Worm (Caenorhabditis elegans) whole organism, young adult: ENCODE results near the gene R10D12.7.

Source experiments
- B0019.2 ChIP-seq: fragments of 200-800 bp; sonication (Bioruptor generic); conservative IDR thresholded peaks from 2 replicates; pipeline ENCODE4 v1.3.6; 2022; ENCODE audit warnings: missing genetic modification reagents, missing genetic modification characterization, missing compliant biosample characterization
- C17E4.6 ChIP-seq: fragments of 200-800 bp; sonication (Bioruptor generic); IDR thresholded peaks from 2 replicates; pipeline ENCODE4 v1.3.6; 2022; ENCODE audit warnings: missing genetic modification reagents, missing genetic modification characterization, missing compliant biosample characterization
- F23B12.7 ChIP-seq: sonication (generic microtip); optimal IDR thresholded peaks from 2 replicates; lab custom pipeline; 2017; ENCODE audit warnings: missing genetic modification characterization, mild to moderate bottlenecking, missing compliant biosample characterization, antibody characterized with exemption, moderate library complexity; ENCODE audit not compliant: insufficient read depth
- F52B5.7 ChIP-seq: sonication (generic microtip); optimal IDR thresholded peaks from 2 replicates; lab custom pipeline; 2016; ENCODE audit warnings: mild to moderate bottlenecking, missing genetic modification characterization, missing compliant biosample characterization
- K11D2.4 ChIP-seq: fragments of 200-800 bp; sonication (Bioruptor generic); IDR thresholded peaks from 2 replicates; pipeline ENCODE4 v1.3.6; 2022; ENCODE audit warnings: missing genetic modification reagents, missing genetic modification characterization, missing compliant biosample characterization
- Y53G8AR.9 ChIP-seq: fragments of 200-800 bp; sonication (Bioruptor generic); conservative IDR thresholded peaks from 2 replicates; pipeline ENCODE4 v1.3.6; 2022; ENCODE audit warnings: missing genetic modification reagents, missing genetic modification characterization, missing compliant biosample characterization
- Y56A3A.18 ChIP-seq: fragments of 200-800 bp; sonication (Bioruptor generic); IDR thresholded peaks from 2 replicates; pipeline ENCODE4 v1.3.6; 2022; ENCODE audit warnings: missing genetic modification reagents, missing genetic modification characterization, missing compliant biosample characterization
- Y95B8A.8 ChIP-seq: fragments of 200-800 bp; sonication (Bioruptor generic); IDR thresholded peaks from 2 replicates; pipeline ENCODE4 v1.3.6; 2022; ENCODE audit warnings: missing genetic modification reagents, missing genetic modification characterization, missing compliant biosample characterization
- ZK185.1 ChIP-seq: sonication (generic microtip); optimal IDR thresholded peaks from 2 replicates; lab custom pipeline; 2016; ENCODE audit warnings: mild to moderate bottlenecking, missing genetic modification characterization, missing compliant biosample characterization; ENCODE audit not compliant: poor library complexity, severe bottlenecking
- atf-7 ChIP-seq: sonication (generic microtip); optimal IDR thresholded peaks from 2 replicates; lab custom pipeline; 2017; ENCODE audit warnings: mild to moderate bottlenecking, missing genetic modification characterization, missing compliant biosample characterization
- attf-6 ChIP-seq: fragments of 200-800 bp; sonication (Bioruptor generic); IDR thresholded peaks from 2 replicates; pipeline ENCODE4 v1.3.6; 2022; ENCODE audit warnings: missing genetic modification reagents, missing genetic modification characterization, missing compliant biosample characterization
- bed-1 ChIP-seq: fragments of 200-800 bp; sonication (Bioruptor generic); IDR thresholded peaks from 2 replicates; pipeline ENCODE4 v1.3.6; 2022; ENCODE audit warnings: missing genetic modification reagents, missing genetic modification characterization, missing compliant biosample characterization
- ceh-100 ChIP-seq: fragments of 200-800 bp; sonication (Bioruptor generic); IDR thresholded peaks from 2 replicates; pipeline ENCODE4 v1.3.6; 2022; ENCODE audit warnings: missing genetic modification reagents, missing genetic modification characterization, missing compliant biosample characterization
- ceh-58 ChIP-seq: fragments of 200-800 bp; sonication (Bioruptor generic); IDR thresholded peaks from 2 replicates; pipeline ENCODE4 v1.3.6; 2022; ENCODE audit warnings: missing genetic modification characterization, missing compliant biosample characterization
- dox-1 ChIP-seq: fragments of 200-800 bp; sonication (Bioruptor generic); IDR thresholded peaks from 2 replicates; pipeline ENCODE4 v1.3.6; 2022; ENCODE audit warnings: missing genetic modification reagents, missing genetic modification characterization, missing compliant biosample characterization
- egl-44 ChIP-seq: fragments of 200-800 bp; sonication (Bioruptor generic); IDR thresholded peaks from 2 replicates; pipeline ENCODE4 v1.3.6; 2022; ENCODE audit warnings: missing genetic modification reagents, missing genetic modification characterization, missing compliant biosample characterization
- ekl-4 ChIP-seq: fragments of 200-800 bp; sonication (Bioruptor generic); IDR thresholded peaks from 2 replicates; pipeline ENCODE4 v1.3.6; 2022; ENCODE audit warnings: missing genetic modification reagents, missing genetic modification characterization, missing compliant biosample characterization
- ets-4 ChIP-seq: fragments of 200-800 bp; sonication (Bioruptor generic); optimal IDR thresholded peaks from 2 replicates; lab custom pipeline; 2018; ENCODE audit warnings: mild to moderate bottlenecking, missing genetic modification characterization, missing compliant biosample characterization
- gei-17 ChIP-seq: fragments of 200-800 bp; sonication (Bioruptor generic); optimal IDR thresholded peaks from 2 replicates; lab custom pipeline; 2018; ENCODE audit warnings: mild to moderate bottlenecking, missing genetic modification characterization, missing compliant biosample characterization
- hmg-20 ChIP-seq: fragments of 200-800 bp; sonication (Bioruptor generic); IDR thresholded peaks from 2 replicates; pipeline ENCODE4 v1.3.6; 2022; ENCODE audit warnings: missing genetic modification reagents, missing genetic modification characterization, missing compliant biosample characterization
- hsf-1 ChIP-seq: fragments of 200-800 bp; sonication (Bioruptor generic); IDR thresholded peaks from 2 replicates; pipeline ENCODE4 v1.3.6; 2022; ENCODE audit warnings: missing genetic modification reagents, missing genetic modification characterization, missing compliant biosample characterization
- let-607 ChIP-seq, 2 experiments: fragments of 200-800 bp in 1 of 2; sonication (Bioruptor generic) in 1 of 2; sonication (generic microtip) in 1 of 2; optimal IDR thresholded peaks; 2 replicates each; lab custom pipeline; 2016 to 2018; ENCODE audit warnings: mild to moderate bottlenecking in 2 of 2, missing compliant biosample characterization in 2 of 2, missing genetic modification characterization in 2 of 2, moderate library complexity in 2 of 2, missing genotype in 1 of 2
- lir-1 ChIP-seq: fragments of 200-800 bp; sonication (Bioruptor generic); conservative IDR thresholded peaks from 2 replicates; pipeline ENCODE4 v1.3.6; 2022; ENCODE audit warnings: missing genetic modification reagents, missing genetic modification characterization, missing compliant biosample characterization
- lsy-27 ChIP-seq: sonication (generic microtip); optimal IDR thresholded peaks from 2 replicates; lab custom pipeline; 2017; ENCODE audit warnings: missing genetic modification characterization, mild to moderate bottlenecking, missing compliant biosample characterization, antibody characterized with exemption, missing genotype, borderline replicate concordance; ENCODE audit not compliant: insufficient read depth
- mel-28 ChIP-seq: sonication (generic microtip); optimal IDR thresholded peaks from 2 replicates; lab custom pipeline; 2016; ENCODE audit warnings: borderline replicate concordance, mild to moderate bottlenecking, missing genetic modification characterization, missing compliant biosample characterization
- mes-4 ChIP-seq: sonication (generic microtip); optimal IDR thresholded peaks from 2 replicates; lab custom pipeline; 2016; ENCODE audit warnings: missing genotype, missing genetic modification characterization, missing compliant biosample characterization
- mxl-1 ChIP-seq: sonication (generic microtip); optimal IDR thresholded peaks from 2 replicates; lab custom pipeline; 2016; ENCODE audit warnings: missing genetic modification characterization, missing compliant biosample characterization
- nhr-120 ChIP-seq: fragments of 200-800 bp; sonication (Bioruptor generic); IDR thresholded peaks from 2 replicates; pipeline ENCODE4 v1.3.6; 2022; ENCODE audit warnings: missing genetic modification characterization, missing compliant biosample characterization
- nhr-90 ChIP-seq: sonication (generic microtip); optimal IDR thresholded peaks from 2 replicates; lab custom pipeline; 2016; ENCODE audit warnings: missing genotype, mild to moderate bottlenecking, missing genetic modification characterization, missing compliant biosample characterization
- pbrm-1 ChIP-seq: fragments of 200-800 bp; sonication (Bioruptor generic); IDR thresholded peaks from 2 replicates; pipeline ENCODE4 v1.3.6; 2022; ENCODE audit warnings: missing genetic modification reagents, missing genetic modification characterization, missing compliant biosample characterization
- rec-8 ChIP-seq, 2 experiments: sonication (generic microtip); optimal IDR thresholded peaks; 2 replicates each; lab custom pipeline; 2016; ENCODE audit warnings: mild to moderate bottlenecking in 2 of 2, missing genetic modification characterization in 2 of 2, missing genetic modification reagents in 2 of 2, missing genotype in 2 of 2, missing biosample characterization in 1 of 2, missing compliant biosample characterization in 1 of 2, moderate library complexity in 1 of 2
- snpc-1.3 ChIP-seq: sonication (generic microtip); optimal IDR thresholded peaks from 2 replicates; lab custom pipeline; 2017; ENCODE audit warnings: missing genetic modification characterization, mild to moderate bottlenecking, missing compliant biosample characterization, antibody characterized with exemption, moderate library complexity, missing genotype, missing genetic modification reagents; ENCODE audit not compliant: insufficient read depth
- tbp1 ChIP-seq: fragments of 200-800 bp; sonication (Bioruptor generic); optimal IDR thresholded peaks from 2 replicates; lab custom pipeline; 2018; ENCODE audit warnings: mild to moderate bottlenecking, missing genetic modification characterization, missing compliant biosample characterization
- tlf-1 ChIP-seq: fragments of 200-800 bp; sonication (Bioruptor generic); optimal IDR thresholded peaks from 2 replicates; lab custom pipeline; 2018; ENCODE audit warnings: mild to moderate bottlenecking, missing genetic modification characterization, missing compliant biosample characterization
- unc-62 ChIP-seq: fragments of 150-350 bp; optimal IDR thresholded peaks from 2 replicates; lab custom pipeline; 2014; ENCODE audit warnings: missing biosample characterization, missing genetic modification reagents, missing genetic modification characterization
- zim-3 ChIP-seq: sonication (generic microtip); optimal IDR thresholded peaks from 2 replicates; lab custom pipeline; 2017; ENCODE audit warnings: mild to moderate bottlenecking, missing genetic modification characterization, moderate library complexity, missing compliant biosample characterization
- ztf-22 ChIP-seq: fragments of 200-800 bp; sonication (Bioruptor generic); optimal IDR thresholded peaks from 2 replicates; lab custom pipeline; 2018; ENCODE audit warnings: mild to moderate bottlenecking, missing genetic modification characterization, moderate library complexity, missing compliant biosample characterization
- ztf-25 ChIP-seq: fragments of 200-800 bp; sonication (Bioruptor generic); IDR thresholded peaks from 2 replicates; pipeline ENCODE4 v1.3.6; 2022; ENCODE audit warnings: missing genetic modification reagents, missing genetic modification characterization, missing compliant biosample characterization
- ztf-3 ChIP-seq: fragments of 200-800 bp; sonication (Bioruptor generic); optimal IDR thresholded peaks from 2 replicates; lab custom pipeline; 2018; ENCODE audit warnings: mild to moderate bottlenecking, missing genetic modification characterization, missing compliant biosample characterization

Gene R10D12.7

ce11 chrV:13955370-13956089 lies 5.7 kb downstream of the R10D12.7 start:
- TF ChIP-seq ZK185.1 (tag; lab: Kevin White, UChicago), result no peak
- no peak for TF ChIP-seq C17E4.6 (GFP tag; lab: Robert Waterston, UW)
- TF ChIP-seq nhr-120 (GFP tag; lab: Robert Waterston, UW), result no peak
- TF ChIP-seq unc-62 (GFP tag; lab: Kevin White, UChicago), result peak; percentile 63

ce11 chrV:13957691-13958090 lies 7.8 kb downstream of the R10D12.7 start:
- no peak for TF ChIP-seq C17E4.6 (GFP tag; lab: Robert Waterston, UW)
- TF ChIP-seq ekl-4 (GFP tag; lab: Robert Waterston, UW), result no peak
- TF ChIP-seq rec-8 (tag; optimal IDR thresholded peaks at IDR 0.05; lab: Kevin White, UChicago), result no peak
- no peak for TF ChIP-seq hmg-20 (GFP tag; lab: Robert Waterston, UW)
- TF ChIP-seq, all 124 proteins: peak for 0

- TF ChIP-seq tbp1 (GFP tag; lab: Kevin White, UChicago) (no peak), rec-8 (tag; optimal IDR thresholded peaks at IDR 0.05; lab: Kevin White, UChicago) (no peak), F23B12.7 (tag; lab: Kevin White, UChicago) (no peak), ets-4 (GFP tag; lab: Kevin White, UChicago) (no peak), gei-17 (GFP tag; lab: Kevin White, UChicago) (no peak), nhr-90 (no peak), mes-4 (no peak), K11D2.4 (GFP tag; lab: Robert Waterston, UW) (no peak), tlf-1 (no peak), hsf-1 (GFP tag; lab: Robert Waterston, UW) (no peak)
Measured at ce11 chrV:13958247-13958646, 8.4 kb downstream of the R10D12.7 start, which contains the start of gene R10D12.10. Gene R10D12.10 (minus strand): TSS chrV:13958347.

ce11 chrV:13960916-13961315 lies 11.1 kb downstream of the R10D12.7 start, which contains the start of gene srh-24:
Gene srh-24 (minus strand): TSS chrV:13961016.
- TF ChIP-seq egl-44 (GFP tag; lab: Robert Waterston, UW) (0 out of 2 replicates have a peak, but pooled peaks have one; percentile 14), bed-1 (GFP tag; lab: Robert Waterston, UW) (no peak), hsf-1 (GFP tag; lab: Robert Waterston, UW) (no peak)

- TF ChIP-seq lsy-27 (tag; lab: Kevin White, UChicago) (no peak), nhr-90 (no peak), Y53G8AR.9 (GFP tag; lab: Robert Waterston, UW) (no peak), let-607 (tag; optimal IDR thresholded peaks at IDR 0.05; lab: Kevin White, UChicago) (no peak), B0019.2 (GFP tag; lab: Robert Waterston, UW) (no peak), ceh-58 (no peak), ztf-3 (GFP tag; lab: Kevin White, UChicago) (no peak), F52B5.7 (tag; lab: Kevin White, UChicago) (no peak), attf-6 (GFP tag; lab: Robert Waterston, UW) (no peak), Y95B8A.8 (peak; percentile 26; the same call in 1 of the 2 replicates), snpc-1.3 (peak; percentile 85), atf-7 (tag; lab: Kevin White, UChicago) (no peak), ztf-22 (GFP tag; lab: Kevin White, UChicago) (no peak), dox-1 (GFP tag; lab: Robert Waterston, UW) (peak; percentile 77), ztf-25 (GFP tag; lab: Robert Waterston, UW) (no peak), ceh-100 (GFP tag; lab: Robert Waterston, UW) (peak; percentile 76), lir-1 (GFP tag; lab: Robert Waterston, UW) (0 out of 2 replicates have a peak, but pooled peaks have one; percentile 22), mel-28 (tag; lab: Kevin White, UChicago) (no peak), Y56A3A.18 (no peak), zim-3 (no peak), mxl-1 (tag; lab: Kevin White, UChicago) (no peak), pbrm-1 (GFP tag; lab: Robert Waterston, UW) (peak; percentile 78)
Measured at ce11 chrV:13961927-13962419, 12.1 kb downstream of the R10D12.7 start, which contains the start of the genes algn-13 and R10D12.13. Gene algn-13 (minus strand): TSS chrV:13961977. Gene R10D12.13 (plus strand): TSS chrV:13962417.
